Worm (Caenorhabditis elegans): ENCODE data around the gene T02C1.2.

The T02C1.2 gene

DNA sequence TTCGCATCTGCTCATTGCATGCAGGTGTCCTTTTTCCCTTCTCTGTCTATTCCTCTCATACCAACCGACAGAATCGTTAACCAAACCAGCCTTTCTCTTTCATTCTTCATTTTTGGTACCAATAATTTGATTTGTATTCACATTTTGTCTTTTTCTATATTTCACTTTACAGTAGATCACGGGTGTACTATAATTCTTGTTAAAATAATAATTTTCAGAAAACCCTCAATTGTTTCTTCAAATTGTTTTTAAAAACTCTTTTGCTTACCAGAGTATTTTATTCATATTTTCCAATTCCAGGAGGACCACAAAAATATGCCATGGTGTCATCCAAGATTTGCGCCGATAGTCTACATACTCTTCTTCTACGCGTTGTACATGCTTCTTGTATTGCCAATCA, at the start of gene T02C1.2:
T02C1.2 (plus strand) TSS at position 301 of the 400 bp plus-strand sequence.
- no peak for TF ChIP-seq unc-62 (GFP tag; optimal IDR thresholded peaks at IDR 0.05)

DNA sequence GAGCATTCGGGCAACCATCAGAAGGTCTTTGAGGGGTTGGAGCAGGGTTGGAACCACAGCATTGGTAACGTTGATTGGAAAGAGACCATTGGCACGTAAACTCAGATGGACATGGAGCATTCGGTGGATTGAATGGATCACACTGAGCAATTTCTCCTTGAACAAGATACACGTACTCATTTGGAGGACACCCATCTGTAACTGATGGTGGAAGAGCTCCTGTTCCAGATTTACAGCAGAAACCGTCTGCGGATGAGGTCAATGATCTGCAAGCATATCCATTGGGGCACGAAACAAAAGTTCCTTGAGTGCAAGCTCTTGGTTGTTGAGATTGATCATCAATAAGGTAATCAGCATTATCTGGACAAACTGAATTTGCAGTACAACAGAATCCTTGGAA, 48.9 kb upstream of the T02C1.2 start:
- TF ChIP-seq unc-62 (GFP tag; optimal IDR thresholded peaks at IDR 0.05) = no peak

DNA sequence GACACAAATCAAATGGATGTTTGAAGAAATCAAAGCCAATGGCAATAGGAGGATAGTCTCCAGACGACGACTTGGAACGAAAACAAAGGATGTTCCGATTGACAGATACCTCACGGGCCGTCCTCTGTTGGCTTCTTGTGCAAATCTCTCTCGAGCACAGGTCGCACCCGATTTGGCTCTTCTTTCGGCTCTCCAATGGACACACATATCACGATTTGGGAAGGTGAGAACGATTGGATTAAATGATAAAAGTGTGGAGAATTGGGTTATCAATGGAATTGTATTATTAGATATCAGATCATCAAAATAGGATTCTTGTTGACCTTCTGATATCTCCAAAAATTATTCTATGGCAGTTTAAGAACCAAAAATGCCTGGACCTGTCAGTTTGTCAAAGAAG, 44.6 kb upstream of the T02C1.2 start, which contains the start of gene ZC84.1:
ZC84.1 (minus strand) TSS at position 101 of the 400 bp plus-strand sequence.
- no peak for TF ChIP-seq unc-62 (GFP tag; optimal IDR thresholded peaks at IDR 0.05)

DNA sequence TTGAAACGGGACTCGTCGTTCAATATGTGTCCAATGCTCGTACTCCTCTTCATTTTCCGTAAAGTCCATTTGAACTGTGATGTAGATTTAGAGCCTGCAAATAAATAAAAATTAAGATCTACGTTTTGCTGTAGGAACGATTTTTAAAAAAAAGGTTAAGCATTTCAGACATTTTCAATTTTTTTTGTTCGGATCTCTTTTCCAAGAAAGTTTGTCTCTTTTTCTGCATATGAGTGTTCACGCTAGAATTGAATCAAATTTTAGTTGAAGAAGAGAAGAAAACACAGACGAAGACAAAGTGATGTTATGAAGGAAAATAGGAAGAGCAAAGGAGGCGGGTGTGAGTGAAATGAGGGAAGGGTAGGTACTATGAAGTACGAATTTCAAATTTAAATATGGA, 35.5 kb upstream of the T02C1.2 start, which contains the start of gene npr-29:
npr-29 (minus strand) TSS at position 101 of the 400 bp plus-strand sequence.
- TF ChIP-seq unc-62 (GFP tag; optimal IDR thresholded peaks at IDR 0.05) = no peak

DNA sequence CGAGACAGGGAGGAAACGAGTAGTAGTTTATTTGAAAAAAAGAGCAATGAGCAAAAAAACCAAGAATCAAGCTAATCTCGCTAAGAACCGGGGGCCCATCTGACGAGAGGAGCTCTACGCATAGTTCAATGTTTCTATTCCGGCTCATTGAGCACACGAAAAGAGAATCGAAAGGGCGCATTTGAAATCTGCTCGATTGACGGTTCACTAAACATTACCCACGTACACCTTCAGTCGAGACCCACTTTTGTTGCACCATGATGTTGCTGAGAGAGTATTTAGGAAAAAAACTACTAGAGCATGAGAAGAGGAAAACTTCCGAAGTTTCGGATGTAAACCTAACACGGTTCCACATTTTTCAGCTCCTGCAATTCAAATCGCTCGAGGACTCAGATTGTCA, 25.8 kb upstream of the T02C1.2 start:
- TF ChIP-seq unc-62 (GFP tag; optimal IDR thresholded peaks at IDR 0.05) = no peak

DNA sequence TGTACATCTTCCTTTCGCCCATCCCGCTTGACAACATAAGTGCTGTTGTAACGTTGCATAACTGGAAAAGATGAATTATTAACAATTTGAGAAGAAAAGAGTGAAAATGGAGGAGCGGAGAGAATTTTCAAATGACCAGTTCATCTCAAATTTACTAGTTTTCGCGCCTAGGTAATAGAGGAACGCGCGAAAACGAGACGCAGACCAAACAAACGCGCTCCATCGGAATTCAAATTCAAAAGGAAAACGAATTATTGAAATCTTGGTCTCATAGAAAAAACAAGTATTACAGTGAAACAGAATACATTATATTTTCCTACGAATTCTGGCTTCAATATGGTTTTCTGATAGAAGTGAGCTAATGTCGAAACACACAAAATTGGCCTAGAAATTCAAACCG, 22.6 kb upstream of the T02C1.2 start:
- no peak for TF ChIP-seq unc-62 (GFP tag; optimal IDR thresholded peaks at IDR 0.05)

DNA sequence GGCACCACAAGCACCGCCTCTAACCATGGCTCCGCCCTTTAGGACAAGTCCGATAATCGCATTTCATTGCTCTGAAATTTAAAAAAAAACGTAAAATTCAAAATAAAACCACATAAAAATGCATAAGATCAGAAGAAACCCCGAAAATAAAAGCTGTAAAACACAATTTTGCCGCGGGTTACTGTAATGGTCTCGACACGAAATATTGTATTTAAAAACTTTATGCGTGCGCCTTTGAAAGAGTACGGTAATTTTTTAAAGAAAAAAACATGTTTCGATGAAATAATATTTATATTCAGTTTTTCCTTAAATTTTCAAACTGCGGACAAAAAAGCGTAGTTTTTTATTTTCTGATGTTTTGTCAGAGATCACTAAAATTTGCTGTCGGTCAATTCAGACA, 22.1 kb upstream of the T02C1.2 start, which contains the start of gene rnr-1:
rnr-1 (minus strand) TSS at position 77 of the 400 bp plus-strand sequence.
- no peak for TF ChIP-seq unc-62 (GFP tag; optimal IDR thresholded peaks at IDR 0.05)

DNA sequence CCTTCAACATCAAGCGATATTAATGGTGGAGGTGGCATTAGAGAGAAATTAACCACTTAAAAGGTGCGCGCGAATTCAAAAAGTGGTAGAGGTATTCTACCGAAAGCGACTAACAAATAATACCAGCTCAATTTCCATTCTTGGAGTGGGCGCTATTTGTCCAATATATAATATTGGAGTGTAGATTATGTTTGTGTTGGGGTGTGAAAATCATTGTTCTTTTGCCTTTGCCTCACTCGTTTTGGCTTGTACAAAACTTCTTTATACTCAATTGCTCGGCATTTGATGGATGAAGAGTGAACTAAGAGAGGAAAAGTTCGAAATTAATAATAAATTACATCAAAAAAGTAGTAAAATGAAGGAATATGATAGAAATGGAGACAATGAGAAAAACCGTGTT, 19.7 kb upstream of the T02C1.2 start, which contains the start of gene T23G5.3:
T23G5.3 (minus strand) TSS at position 101 of the 400 bp plus-strand sequence.
- TF ChIP-seq unc-62 (GFP tag; optimal IDR thresholded peaks at IDR 0.05) = no peak

DNA sequence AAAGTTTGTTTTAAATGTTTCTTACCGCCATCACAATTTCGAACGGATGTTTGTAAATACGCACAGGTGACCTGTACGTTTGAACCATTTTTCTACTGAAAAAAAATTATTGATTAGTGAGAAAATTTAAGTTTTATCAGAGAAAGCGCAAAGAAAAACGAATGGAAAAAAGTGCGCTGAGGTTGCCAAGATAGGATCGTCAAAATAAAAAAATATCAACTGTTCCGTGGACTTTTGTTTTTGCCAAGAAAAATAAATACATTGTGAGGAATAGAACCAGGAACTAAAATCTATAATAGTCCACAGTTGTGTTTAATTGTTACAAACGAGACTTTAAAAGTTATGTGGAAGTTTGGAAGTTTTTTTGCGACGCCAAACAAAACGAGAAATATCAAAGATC, 14.6 kb upstream of the T02C1.2 start, which contains the start of gene T23G5.2:
T23G5.2 (minus strand) TSS at position 101 of the 400 bp plus-strand sequence.
- no peak for TF ChIP-seq unc-62 (GFP tag; optimal IDR thresholded peaks at IDR 0.05)

DNA sequence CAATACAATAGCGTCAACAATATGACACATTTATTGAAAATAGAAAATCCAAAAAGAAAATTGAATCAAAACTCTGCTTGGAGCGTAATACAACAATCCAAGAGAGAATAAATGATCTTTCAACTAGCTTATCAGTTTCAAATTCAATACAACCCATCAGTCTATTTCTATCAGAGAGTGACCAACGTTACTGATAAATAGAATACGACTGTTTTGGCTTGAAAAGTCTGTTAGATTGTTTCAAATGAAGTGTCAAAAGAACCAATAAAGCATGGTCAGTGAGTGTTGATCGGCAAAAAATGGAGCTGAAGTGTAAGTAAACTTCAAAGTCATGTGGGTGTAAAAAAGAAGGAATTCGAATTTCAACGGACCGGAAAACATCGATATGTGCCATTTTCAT, 13.2 kb upstream of the T02C1.2 start:
- no peak for TF ChIP-seq unc-62 (GFP tag; optimal IDR thresholded peaks at IDR 0.05)

DNA sequence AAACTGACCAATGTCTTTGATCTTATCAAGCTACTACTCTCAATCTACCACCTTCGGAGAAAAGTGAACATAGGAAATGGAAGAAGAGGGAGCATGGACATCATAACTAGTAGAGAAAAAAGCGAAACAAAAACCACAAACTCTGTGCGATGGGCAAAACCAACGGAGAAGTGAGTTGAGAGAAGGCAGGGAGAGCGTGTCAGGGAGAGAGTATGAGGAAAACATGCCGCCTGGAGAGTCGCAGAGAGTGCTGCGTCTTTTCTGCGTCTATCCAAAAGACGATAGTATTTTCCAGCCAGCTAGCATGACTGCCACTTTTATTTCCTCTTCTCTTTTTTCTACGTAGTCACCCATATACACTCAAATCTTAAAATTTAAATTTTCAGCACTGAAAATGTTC, 10.8 kb upstream of the T02C1.2 start, which contains the start of gene saeg-2:
saeg-2 (plus strand) TSS at position 381 of the 400 bp plus-strand sequence.
- no peak for TF ChIP-seq unc-62 (GFP tag; optimal IDR thresholded peaks at IDR 0.05)

DNA sequence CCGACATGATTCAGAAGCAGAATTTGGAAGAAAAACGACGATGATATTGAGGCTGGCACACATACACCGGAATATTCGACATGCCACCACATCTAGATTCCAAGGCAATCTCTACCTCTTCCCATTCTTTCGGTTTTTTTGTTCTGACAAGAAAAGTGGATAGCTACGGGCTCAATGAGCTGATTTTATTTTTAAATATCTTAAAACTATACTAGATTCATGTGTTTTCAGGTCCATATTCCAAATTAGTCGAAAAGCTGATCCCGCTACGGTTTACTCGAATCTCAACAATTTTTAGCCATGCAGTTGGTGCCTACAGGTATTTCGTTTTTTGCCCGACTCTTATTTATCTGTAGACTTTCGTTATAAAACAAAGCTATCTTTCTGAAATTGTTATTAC, 8.2 kb upstream of the T02C1.2 start, which contains the start of gene dat-1:
dat-1 (plus strand) TSS at position 301 of the 400 bp plus-strand sequence.
- TF ChIP-seq unc-62 (GFP tag; optimal IDR thresholded peaks at IDR 0.05) = no peak

DNA sequence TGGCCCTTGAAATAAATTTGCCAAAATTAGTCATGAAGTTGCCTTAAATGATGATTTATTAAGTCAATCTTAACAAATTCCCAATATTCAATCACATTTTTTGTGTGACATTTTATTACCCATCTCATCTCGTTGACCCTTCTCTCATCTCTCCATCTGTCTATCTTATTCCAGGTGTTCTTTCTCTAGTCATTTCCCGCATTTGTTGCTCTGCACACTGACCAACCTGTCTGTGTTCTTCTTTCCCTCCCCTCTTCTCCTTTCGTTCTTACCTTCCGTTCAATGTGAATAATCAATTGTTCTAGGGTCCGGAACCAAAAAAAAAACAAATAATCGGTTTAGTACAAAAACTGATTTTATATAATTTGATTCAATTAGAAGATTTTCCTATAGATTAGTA, 3.6 kb upstream of the T02C1.2 start, which contains the start of gene T02C1.1:
T02C1.1 (plus strand) TSS at position 305 of the 400 bp plus-strand sequence.
- no peak for TF ChIP-seq unc-62 (GFP tag; optimal IDR thresholded peaks at IDR 0.05)

DNA sequence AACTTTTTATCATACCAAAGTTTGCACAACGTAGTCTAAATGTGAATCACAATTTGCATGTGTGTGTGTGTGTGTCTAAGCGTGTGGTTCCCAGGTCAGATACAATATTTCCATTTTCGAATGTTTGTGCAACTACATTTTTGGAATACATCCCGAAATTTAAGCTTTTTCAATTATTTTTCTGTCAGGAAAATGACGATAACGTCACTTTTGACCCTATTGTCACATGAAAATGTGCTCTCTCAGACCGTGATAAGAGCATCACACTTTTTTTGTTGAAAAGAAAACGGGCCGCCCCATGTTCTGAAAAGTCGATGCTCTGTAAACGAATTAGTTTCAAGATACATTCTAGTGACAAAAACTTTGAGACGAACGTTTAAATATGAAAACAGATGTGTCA, 4.2 kb downstream of the T02C1.2 start:
- TF ChIP-seq unc-62 (GFP tag; optimal IDR thresholded peaks at IDR 0.05) = no peak

DNA sequence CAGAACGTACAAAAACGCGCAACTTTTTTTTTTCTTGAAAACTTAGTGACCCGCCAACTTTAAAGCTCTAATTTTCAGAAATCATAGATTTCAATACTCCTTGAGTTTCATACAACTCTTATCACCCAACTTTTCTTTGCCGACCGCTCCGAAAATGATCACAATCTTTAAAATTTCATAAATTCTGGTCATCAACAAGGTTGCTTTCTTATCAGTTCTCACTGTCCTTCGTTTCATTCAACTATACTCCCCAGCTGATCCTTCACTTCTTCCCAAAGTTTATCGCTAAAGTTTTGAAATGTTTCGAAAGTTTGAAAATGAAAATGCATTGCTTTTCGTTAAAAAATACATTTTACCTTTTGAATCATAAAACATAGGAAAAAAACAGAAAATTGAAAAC, 5.0 kb downstream of the T02C1.2 start:
- TF ChIP-seq unc-62 (GFP tag; optimal IDR thresholded peaks at IDR 0.05) = no peak

DNA sequence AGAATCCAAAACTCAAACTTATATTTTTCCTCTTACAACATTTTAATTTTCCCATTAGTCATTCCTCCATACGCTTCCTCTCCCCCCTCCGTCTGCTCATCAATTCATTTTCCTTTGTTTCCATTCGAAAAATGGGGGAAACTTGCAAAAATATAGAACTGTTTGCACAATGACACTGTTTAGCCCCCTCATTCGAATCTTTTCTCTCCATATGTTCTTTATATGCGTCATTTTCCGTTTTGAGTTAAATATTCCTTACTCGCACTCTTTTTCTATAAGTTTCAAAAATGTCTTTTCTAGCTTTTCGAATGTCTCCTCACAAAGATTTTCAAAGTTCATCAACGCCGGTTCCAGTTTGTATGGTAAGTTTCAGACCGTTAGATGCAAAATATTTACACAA, 6.1 kb downstream of the T02C1.2 start, which contains the start of gene M01A8.1:
M01A8.1 (plus strand) TSS at position 301 of the 400 bp plus-strand sequence.
- no peak for TF ChIP-seq unc-62 (GFP tag; optimal IDR thresholded peaks at IDR 0.05)

DNA sequence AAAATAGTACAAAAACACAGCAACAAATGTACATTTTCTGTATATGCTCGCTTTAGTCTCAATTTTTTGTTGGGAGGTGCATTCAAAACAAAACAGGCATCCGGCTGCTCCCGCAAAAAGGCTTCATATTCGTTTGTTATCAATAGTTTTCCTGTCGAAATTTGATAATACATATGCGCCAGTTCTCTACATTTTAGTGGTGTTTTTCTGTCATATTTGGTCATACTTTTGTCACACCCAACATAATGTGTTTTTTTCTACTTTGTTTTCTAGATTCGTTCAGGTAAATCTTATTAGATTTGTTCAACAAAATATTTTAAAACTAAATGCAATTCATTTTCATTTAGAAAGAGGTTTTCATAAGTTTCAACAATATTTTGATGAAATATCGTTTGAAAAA, 7.7 kb downstream of the T02C1.2 start:
- TF ChIP-seq unc-62 (GFP tag; optimal IDR thresholded peaks at IDR 0.05) = no peak

DNA sequence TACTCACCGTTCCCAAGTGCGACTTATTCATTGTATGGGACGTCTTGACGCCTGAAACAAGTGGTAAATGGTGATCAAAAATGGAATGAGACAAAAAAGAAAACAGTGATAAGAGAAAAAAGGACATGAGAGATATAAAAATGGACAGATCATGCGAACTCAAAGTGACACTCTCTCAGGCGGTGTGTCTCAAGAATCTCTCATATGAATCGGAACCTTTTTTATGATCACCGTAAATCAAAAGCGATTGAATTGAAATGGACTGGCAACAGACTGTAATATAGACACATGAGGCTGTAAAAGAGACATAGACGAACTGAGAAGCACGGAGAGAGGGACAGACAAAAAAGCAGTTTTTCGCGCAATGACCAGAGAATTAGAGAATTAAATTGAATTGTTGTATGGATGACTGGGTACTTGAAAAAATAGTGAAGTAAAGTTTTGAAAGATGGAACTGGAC, 18.2 kb downstream of the T02C1.2 start, which contains the start of gene clip-1:
clip-1 (minus strand) TSS at position 51 of the 460 bp plus-strand sequence.
- no peak for TF ChIP-seq unc-62 (GFP tag; optimal IDR thresholded peaks at IDR 0.05)
